Worm (Caenorhabditis elegans) whole organism, L1 larva: Measurements from ENCODE around the gene fbxa-55.
A peak's percentile ranks its signal among the peaks of the same experiment; 100 is the strongest.

Experiments used
- C34B4.2 ChIP-seq: sonication (generic microtip); optimal IDR thresholded peaks from 2 replicates; lab custom pipeline; 2017; ENCODE audit warnings: mild to moderate bottlenecking, missing genetic modification characterization, missing compliant biosample characterization
- F16B12.6 ChIP-seq: fragments of 150-350 bp; optimal IDR thresholded peaks from 2 replicates; lab custom pipeline; 2014; ENCODE audit warnings: missing biosample characterization, missing genetic modification characterization
- Y116A8C.19 ChIP-seq: sonication (generic microtip); optimal IDR thresholded peaks from 2 replicates; lab custom pipeline; 2016; ENCODE audit warnings: missing compliant biosample characterization, missing genetic modification characterization, borderline replicate concordance
- aha-1 ChIP-seq: fragments of 150-350 bp; optimal IDR thresholded peaks from 2 replicates; lab custom pipeline; 2014; ENCODE audit warnings: missing biosample characterization, missing genetic modification characterization
- aly-2 ChIP-seq: fragments of 150-350 bp; optimal IDR thresholded peaks from 2 replicates; lab custom pipeline; 2014; ENCODE audit warnings: missing biosample characterization, missing genetic modification characterization
- ama-1 ChIP-seq: fragments of 150-350 bp; optimal IDR thresholded peaks from 2 replicates; lab custom pipeline; 2014
- blmp-1 ChIP-seq: fragments of 150-350 bp; optimal IDR thresholded peaks from 2 replicates; lab custom pipeline; 2014; ENCODE audit warnings: missing biosample characterization, missing genetic modification characterization
- ceh-63 ChIP-seq: fragments of 200-800 bp; sonication (Bioruptor generic); optimal IDR thresholded peaks from 2 replicates; lab custom pipeline; 2018; ENCODE audit warnings: mild to moderate bottlenecking, missing genetic modification characterization, missing compliant biosample characterization
- ceh-8 ChIP-seq: fragments of 200-800 bp; sonication (Bioruptor generic); optimal IDR thresholded peaks from 2 replicates; lab custom pipeline; 2018; ENCODE audit warnings: mild to moderate bottlenecking, missing genetic modification characterization, moderate library complexity, missing compliant biosample characterization
- ceh-82 ChIP-seq, 3 experiments: fragments of 150-350 bp in 1 of 3; sonication (generic microtip) in 2 of 3; optimal IDR thresholded peaks; 2 replicates each; lab custom pipeline; 2014 to 2017; ENCODE audit warnings: missing biosample characterization in 3 of 3, missing genetic modification characterization in 3 of 3
- dpl-1 ChIP-seq, 3 experiments: fragments of 150-350 bp in 2 of 3; sonication (generic microtip) in 1 of 3; optimal IDR thresholded peaks; 2 replicates each; lab custom pipeline; 2014 to 2017; ENCODE audit warnings: missing biosample characterization in 3 of 3, missing genetic modification characterization in 3 of 3, missing genetic modification reagents in 3 of 3
- dsc-1 ChIP-seq: sonication (generic microtip); optimal IDR thresholded peaks from 2 replicates; lab custom pipeline; 2016; ENCODE audit warnings: mild to moderate bottlenecking, missing genetic modification characterization, missing compliant biosample characterization
- efl-3 ChIP-seq: fragments of 200-800 bp; sonication (Bioruptor generic); optimal IDR thresholded peaks from 2 replicates; lab custom pipeline; 2018; ENCODE audit warnings: mild to moderate bottlenecking, missing genetic modification characterization, missing compliant biosample characterization
- egl-13 ChIP-seq: sonication (generic microtip); optimal IDR thresholded peaks from 2 replicates; lab custom pipeline; 2016; ENCODE audit warnings: missing genotype, missing genetic modification reagents, missing genetic modification characterization, missing compliant biosample characterization
- elt-2 ChIP-seq: sonication (generic microtip); optimal IDR thresholded peaks from 2 replicates; lab custom pipeline; 2016; ENCODE audit warnings: missing genetic modification characterization, mild to moderate bottlenecking, inconsistent platforms, missing compliant biosample characterization, missing genetic modification reagents
- ets-5 ChIP-seq: fragments of 200-800 bp; sonication (Bioruptor generic); IDR thresholded peaks from 2 replicates; pipeline ENCODE4 v1.3.6; 2022; ENCODE audit warnings: missing genetic modification characterization, missing compliant biosample characterization
- fkh-4 ChIP-seq: sonication (generic microtip); optimal IDR thresholded peaks from 2 replicates; lab custom pipeline; 2016; ENCODE audit warnings: missing compliant biosample characterization, missing genetic modification characterization, borderline replicate concordance
- grh-1 ChIP-seq: fragments of 200-800 bp; sonication (Bioruptor generic); IDR thresholded peaks from 2 replicates; pipeline ENCODE4 v1.3.6; 2022; ENCODE audit warnings: missing genetic modification reagents, missing genetic modification characterization, missing compliant biosample characterization
- hlh-17 ChIP-seq: fragments of 200-800 bp; sonication (Bioruptor generic); optimal IDR thresholded peaks from 2 replicates; lab custom pipeline; 2018; ENCODE audit warnings: missing genetic modification characterization, mild to moderate bottlenecking, missing compliant biosample characterization, moderate library complexity, borderline replicate concordance
- hlh-4 ChIP-seq: sonication (generic microtip); optimal IDR thresholded peaks from 2 replicates; lab custom pipeline; 2016; ENCODE audit warnings: mild to moderate bottlenecking, missing genetic modification characterization, missing compliant biosample characterization
- hpl-2 ChIP-seq: fragments of 150-350 bp; optimal IDR thresholded peaks from 2 replicates; lab custom pipeline; 2014; ENCODE audit warnings: missing biosample characterization, missing genetic modification reagents, missing genetic modification characterization
- isw-1 ChIP-seq: fragments of 200-800 bp; sonication (Bioruptor generic); IDR thresholded peaks from 2 replicates; pipeline ENCODE4 v1.3.6; 2022; ENCODE audit warnings: missing genetic modification characterization, missing compliant biosample characterization
- lin-13 ChIP-seq: fragments of 150-350 bp; optimal IDR thresholded peaks from 2 replicates; lab custom pipeline; 2014; ENCODE audit warnings: missing biosample characterization, missing genetic modification reagents, missing genetic modification characterization
- lin-14 ChIP-seq: fragments of 200-800 bp; sonication (Bioruptor generic); optimal IDR thresholded peaks from 2 replicates; lab custom pipeline; 2018; ENCODE audit warnings: mild to moderate bottlenecking, missing genetic modification characterization, moderate library complexity, missing compliant biosample characterization
- lin-35 ChIP-seq, 2 experiments: fragments of 150-350 bp; optimal IDR thresholded peaks; 2 replicates each; lab custom pipeline; 2014; ENCODE audit warnings: missing biosample characterization in 2 of 2, missing genetic modification characterization in 2 of 2, missing genetic modification reagents in 2 of 2
- lin-39 ChIP-seq: fragments of 150-350 bp; optimal IDR thresholded peaks from 2 replicates; lab custom pipeline; 2014; ENCODE audit warnings: missing biosample characterization, missing genetic modification reagents, missing genetic modification characterization
- lir-3 ChIP-seq: sonication (generic microtip); optimal IDR thresholded peaks from 2 replicates; lab custom pipeline; 2016; ENCODE audit warnings: mild to moderate bottlenecking, missing genetic modification characterization, moderate library complexity, missing compliant biosample characterization; ENCODE audit not compliant: poor library complexity
- mab-9 ChIP-seq: fragments of 200-800 bp; sonication (Bioruptor generic); IDR thresholded peaks from 2 replicates; pipeline ENCODE4 v1.3.6; 2022; ENCODE audit warnings: missing genetic modification reagents, missing genetic modification characterization, missing compliant biosample characterization
- mef-2 ChIP-seq: fragments of 150-350 bp; optimal IDR thresholded peaks from 2 replicates; lab custom pipeline; 2014; ENCODE audit warnings: missing biosample characterization, missing genetic modification characterization
- nhr-11 ChIP-seq: fragments of 150-350 bp; optimal IDR thresholded peaks from 2 replicates; lab custom pipeline; 2014; ENCODE audit warnings: missing biosample characterization, missing genetic modification characterization
- nhr-20 ChIP-seq: sonication (generic microtip); optimal IDR thresholded peaks from 2 replicates; lab custom pipeline; 2016; ENCODE audit warnings: mild to moderate bottlenecking, missing genetic modification characterization, missing compliant biosample characterization
- nhr-28 ChIP-seq: fragments of 150-350 bp; optimal IDR thresholded peaks from 2 replicates; lab custom pipeline; 2014; ENCODE audit warnings: missing biosample characterization, missing genetic modification characterization
- nhr-47 ChIP-seq: sonication (generic microtip); optimal IDR thresholded peaks from 2 replicates; lab custom pipeline; 2016; ENCODE audit warnings: mild to moderate bottlenecking, missing genetic modification characterization, moderate library complexity, missing compliant biosample characterization
- nhr-71 ChIP-seq: sonication (generic microtip); optimal IDR thresholded peaks from 2 replicates; lab custom pipeline; 2016; ENCODE audit warnings: mild to moderate bottlenecking, missing genetic modification characterization, moderate library complexity, missing compliant biosample characterization
- nhr-84 ChIP-seq: sonication (generic microtip); optimal IDR thresholded peaks from 2 replicates; lab custom pipeline; 2017; ENCODE audit warnings: missing biosample characterization, missing genetic modification characterization
- nhr-85 ChIP-seq: sonication (generic microtip); peaks from one replicate; lab custom pipeline; 2016; ENCODE audit warnings: missing genetic modification characterization, inconsistent platforms, missing compliant biosample characterization
- nhr-90 ChIP-seq: sonication (generic microtip); optimal IDR thresholded peaks from 2 replicates; lab custom pipeline; 2016; ENCODE audit warnings: mild to moderate bottlenecking, missing genetic modification characterization, missing compliant biosample characterization; ENCODE audit not compliant: poor library complexity
- pag-3 ChIP-seq: sonication (generic microtip); optimal IDR thresholded peaks from 2 replicates; lab custom pipeline; 2017; ENCODE audit warnings: missing genetic modification characterization, mild to moderate bottlenecking, missing compliant biosample characterization, antibody characterized with exemption, borderline replicate concordance; ENCODE audit not compliant: insufficient read depth
- pax-3 ChIP-seq: fragments of 200-800 bp; sonication (Bioruptor generic); optimal IDR thresholded peaks from 2 replicates; lab custom pipeline; 2018; ENCODE audit warnings: mild to moderate bottlenecking, missing genetic modification characterization, moderate library complexity, missing compliant biosample characterization
- pqm-1 ChIP-seq: sonication (generic microtip); optimal IDR thresholded peaks from 3 replicates; lab custom pipeline; 2017; ENCODE audit warnings: missing biosample characterization, missing genetic modification characterization
- rnt-1 ChIP-seq: sonication (generic microtip); optimal IDR thresholded peaks from 2 replicates; lab custom pipeline; 2016; ENCODE audit warnings: mild to moderate bottlenecking, missing genetic modification characterization, moderate library complexity, missing compliant biosample characterization
- skn-1 ChIP-seq: fragments of 150-350 bp; optimal IDR thresholded peaks from 2 replicates; lab custom pipeline; 2014; ENCODE audit warnings: missing biosample characterization, missing genetic modification characterization
- sox-4 ChIP-seq: sonication (generic microtip); optimal IDR thresholded peaks from 2 replicates; lab custom pipeline; 2016; ENCODE audit warnings: missing genetic modification characterization, missing compliant biosample characterization
- sptf-1 ChIP-seq: fragments of 150-350 bp; optimal IDR thresholded peaks from 2 replicates; lab custom pipeline; 2014; ENCODE audit warnings: missing biosample characterization, missing genetic modification characterization
- sup-37 ChIP-seq: fragments of 200-800 bp; sonication (Bioruptor generic); optimal IDR thresholded peaks from 2 replicates; lab custom pipeline; 2018; ENCODE audit warnings: mild to moderate bottlenecking, missing genetic modification characterization, missing compliant biosample characterization
- swsn-7 ChIP-seq: sonication (generic microtip); optimal IDR thresholded peaks from 2 replicates; lab custom pipeline; 2016; ENCODE audit warnings: missing genetic modification characterization, missing compliant biosample characterization
- tbx-2 ChIP-seq: sonication (generic microtip); optimal IDR thresholded peaks from 2 replicates; lab custom pipeline; 2016; ENCODE audit warnings: missing genetic modification characterization, missing compliant biosample characterization
- tlp-1 ChIP-seq: fragments of 150-350 bp; optimal IDR thresholded peaks from 2 replicates; lab custom pipeline; 2014; ENCODE audit warnings: missing biosample characterization, missing genetic modification characterization
- unc-86 ChIP-seq: sonication (generic microtip); optimal IDR thresholded peaks from 2 replicates; lab custom pipeline; 2016; ENCODE audit warnings: missing genetic modification characterization, missing compliant biosample characterization
- unc-98 ChIP-seq: fragments of 200-800 bp; sonication (Bioruptor generic); IDR thresholded peaks from 2 replicates; pipeline ENCODE4 v1.3.6; 2022; ENCODE audit warnings: missing genetic modification characterization, missing compliant biosample characterization
- xbp-1 ChIP-seq: sonication (generic microtip); optimal IDR thresholded peaks from 2 replicates; lab custom pipeline; 2016; ENCODE audit warnings: missing genetic modification characterization, missing compliant biosample characterization
- zag-1 ChIP-seq: fragments of 150-350 bp; optimal IDR thresholded peaks from 2 replicates; lab custom pipeline; 2014; ENCODE audit warnings: missing biosample characterization, missing genetic modification characterization
- ztf-11 ChIP-seq, 2 experiments: sonication (generic microtip); optimal IDR thresholded peaks; 2 replicates each; lab custom pipeline; 2016 to 2017; ENCODE audit warnings: missing genetic modification characterization in 2 of 2, missing biosample characterization in 1 of 2, missing compliant biosample characterization in 1 of 2

The fbxa-55 gene

DNA sequence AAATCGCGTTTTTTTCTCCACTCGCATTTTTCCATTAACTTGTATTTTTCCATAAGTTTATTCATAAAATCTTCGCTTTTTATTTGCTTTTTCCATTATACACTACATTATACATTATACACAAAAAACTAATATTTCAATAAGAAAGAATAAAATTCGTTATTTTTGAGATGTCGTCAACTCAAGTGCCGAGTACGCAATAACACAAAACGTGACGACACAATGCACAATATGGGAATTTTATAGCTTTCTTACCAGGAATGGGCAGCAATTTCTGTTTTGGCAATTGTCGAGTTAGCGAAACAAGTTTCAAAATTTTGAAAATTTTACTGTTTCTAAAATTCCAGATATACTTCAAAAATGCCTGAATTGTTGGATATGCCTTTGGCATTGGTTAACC, 16.3 kb upstream of the fbxa-55 start, which contains the start of gene fbxa-10:
Gene fbxa-10, plus strand, starts transcription at position 207 of the 400 bp plus-strand sequence.
- no peak for TF ChIP-seq zag-1
- TF ChIP-seq ceh-82 (tag; optimal IDR thresholded peaks at IDR 0.05; lab: Kevin White, UChicago) = peak in 1 of 3 experiments; percentile 5
- TF ChIP-seq tlp-1 = no peak
- no peak for TF ChIP-seq aha-1 (tag; lab: Kevin White, UChicago)
- no peak for TF ChIP-seq aly-2 (tag; lab: Kevin White, UChicago)
- no peak for TF ChIP-seq ceh-63 (GFP tag; lab: Kevin White, UChicago)
- TF ChIP-seq C34B4.2 (tag; lab: Kevin White, UChicago) = no peak
- no peak for TF ChIP-seq nhr-11 (tag; lab: Kevin White, UChicago)
- TF ChIP-seq nhr-90 (tag; lab: Kevin White, UChicago) = no peak
- TF ChIP-seq sptf-1 (tag; lab: Kevin White, UChicago) = no peak
- no peak for TF ChIP-seq ceh-8 (GFP tag; lab: Kevin White, UChicago)
- no peak for TF ChIP-seq lin-39 (tag; lab: Kevin White, UChicago)
- peak; percentile 30 for TF ChIP-seq swsn-7 (tag; lab: Kevin White, UChicago)
- TF ChIP-seq ets-5 (GFP tag; lab: Robert Waterston, UW) = no peak
- no peak for TF ChIP-seq unc-86
- no peak for TF ChIP-seq nhr-28 (tag; lab: Kevin White, UChicago)
- no peak for TF ChIP-seq sup-37 (GFP tag; lab: Kevin White, UChicago)
- no peak for TF ChIP-seq skn-1
- no peak for TF ChIP-seq hpl-2 (GFP tag; lab: Kevin White, UChicago)
- no peak for TF ChIP-seq xbp-1 (tag; lab: Kevin White, UChicago)
- TF ChIP-seq ztf-11 (tag; optimal IDR thresholded peaks at IDR 0.05; lab: Kevin White, UChicago) = no peak
- no peak for TF ChIP-seq nhr-20 (tag; lab: Kevin White, UChicago)
- TF ChIP-seq ama-1 (lab: Kevin White, UChicago) = no peak
- no peak for TF ChIP-seq nhr-71 (tag; lab: Kevin White, UChicago)
- no peak for TF ChIP-seq pax-3 (tag; lab: Kevin White, UChicago)
- no peak for TF ChIP-seq mab-9 (GFP tag; lab: Robert Waterston, UW)
- no peak for TF ChIP-seq grh-1 (GFP tag; lab: Robert Waterston, UW)
- no peak for TF ChIP-seq blmp-1 (tag; lab: Kevin White, UChicago)
- TF ChIP-seq unc-98 (GFP tag; lab: Robert Waterston, UW) = no peak
- no peak for TF ChIP-seq Y116A8C.19
- TF ChIP-seq egl-13 = no peak
- TF ChIP-seq tbx-2 (tag; lab: Kevin White, UChicago) = peak; percentile 19
- peak; percentile 25 for TF ChIP-seq dsc-1 (tag; lab: Kevin White, UChicago)
- TF ChIP-seq rnt-1 (tag; lab: Kevin White, UChicago) = no peak
- no peak for TF ChIP-seq elt-2 (tag; lab: Kevin White, UChicago)
- no peak for TF ChIP-seq fkh-4 (tag; lab: Kevin White, UChicago)
- TF ChIP-seq lin-13 (GFP tag; lab: Kevin White, UChicago) = no peak
- TF ChIP-seq hlh-17 (GFP tag; lab: Kevin White, UChicago) = no peak
- no peak for TF ChIP-seq pqm-1
- no peak for TF ChIP-seq sox-4 (tag; lab: Kevin White, UChicago)
- no peak for TF ChIP-seq nhr-85 (tag; lab: Kevin White, UChicago)
- peak; percentile 87 for TF ChIP-seq F16B12.6
- no peak for TF ChIP-seq nhr-84 (tag; lab: Kevin White, UChicago)
- TF ChIP-seq pag-3 (tag; lab: Kevin White, UChicago) = no peak
- TF ChIP-seq nhr-47 (tag; lab: Kevin White, UChicago) = no peak
- no peak for TF ChIP-seq lin-14 (GFP tag; lab: Kevin White, UChicago)
- no peak for TF ChIP-seq mef-2 (tag; lab: Kevin White, UChicago)
- no peak for TF ChIP-seq lir-3 (tag; lab: Kevin White, UChicago)
- peak; percentile 30 to 39 for TF ChIP-seq lin-35 (GFP tag; optimal IDR thresholded peaks at IDR 0.05; lab: Kevin White, UChicago)
- peak in 2 of 3 experiments; percentile 37 to 54 for TF ChIP-seq dpl-1 (GFP tag; optimal IDR thresholded peaks at IDR 0.05; lab: Kevin White, UChicago)
- TF ChIP-seq efl-3 = no peak
- TF ChIP-seq isw-1 (GFP tag; lab: Robert Waterston, UW) = no peak
- TF ChIP-seq hlh-4 (tag; lab: Kevin White, UChicago) = no peak
